Fruit fly (Drosophila melanogaster) whole organism, prepupa: ENCODE data around the gene Ubi-p63E.

Source experiments
- CG10631 ChIP-seq: fragments of 200-800 bp; sonication (Bioruptor generic); optimal IDR thresholded peaks from 2 replicates; lab custom pipeline; 2016; ENCODE audit warnings: missing biosample characterization, missing genetic modification characterization
- CG16779 ChIP-seq: fragments of 200-800 bp; sonication (Bioruptor generic); optimal IDR thresholded peaks from 3 replicates; lab custom pipeline; 2017; ENCODE audit warnings: missing biosample characterization, mild to moderate bottlenecking, missing genetic modification characterization
- CG3032 ChIP-seq: fragments of 200-800 bp; optimal IDR thresholded peaks from 2 replicates; lab custom pipeline; 2019; ENCODE audit warnings: missing biosample characterization, mild to moderate bottlenecking, missing genetic modification characterization, moderate library complexity
- CG6163 ChIP-seq: fragments of 200-800 bp; sonication (Bioruptor generic); IDR thresholded peaks from 3 replicates; pipeline ENCODE4 v1.3.6; 2022; ENCODE audit warnings: missing biosample characterization, missing genetic modification characterization
- CG6854 ChIP-seq: fragments of 200-800 bp; sonication (Bioruptor generic); optimal IDR thresholded peaks from 2 replicates; lab custom pipeline; 2017; ENCODE audit warnings: missing biosample characterization, mild to moderate bottlenecking, missing genetic modification characterization
- CG9139 ChIP-seq: fragments of 200-800 bp; sonication (Bioruptor generic); optimal IDR thresholded peaks from 3 replicates; lab custom pipeline; 2017; ENCODE audit warnings: missing biosample characterization, mild to moderate bottlenecking, missing genetic modification characterization
- Eip93F ChIP-seq: fragments of 200-800 bp; sonication (Bioruptor generic); optimal IDR thresholded peaks from 2 replicates; lab custom pipeline; 2016; ENCODE audit warnings: missing biosample characterization, mild to moderate bottlenecking, missing genetic modification characterization
- Ets96B ChIP-seq: fragments of 200-800 bp; optimal IDR thresholded peaks from 2 replicates; lab custom pipeline; 2019; ENCODE audit warnings: missing biosample characterization, mild to moderate bottlenecking, missing genetic modification characterization, moderate library complexity
- Gug ChIP-seq: fragments of 200-800 bp; sonication (Bioruptor generic); IDR thresholded peaks from 2 replicates; pipeline ENCODE4 v1.3.6; 2022; ENCODE audit warnings: missing biosample characterization, missing genetic modification characterization
- achi ChIP-seq: fragments of 200-800 bp; sonication (Bioruptor generic); optimal IDR thresholded peaks from 3 replicates; lab custom pipeline; 2016; ENCODE audit warnings: missing biosample characterization, missing genetic modification characterization
- acj6 ChIP-seq: fragments of 200-800 bp; sonication (Bioruptor generic); optimal IDR thresholded peaks from 3 replicates; lab custom pipeline; 2016; ENCODE audit warnings: missing biosample characterization, missing genetic modification characterization
- esn ChIP-seq: fragments of 200-800 bp; sonication (Bioruptor generic); optimal IDR thresholded peaks from 2 replicates; lab custom pipeline; 2016; ENCODE audit warnings: missing biosample characterization, mild to moderate bottlenecking, missing genetic modification characterization, moderate library complexity
- net ChIP-seq: fragments of 200-800 bp; sonication (Bioruptor generic); optimal IDR thresholded peaks from 3 replicates; lab custom pipeline; 2016; ENCODE audit warnings: missing biosample characterization, missing genetic modification characterization

DNA sequence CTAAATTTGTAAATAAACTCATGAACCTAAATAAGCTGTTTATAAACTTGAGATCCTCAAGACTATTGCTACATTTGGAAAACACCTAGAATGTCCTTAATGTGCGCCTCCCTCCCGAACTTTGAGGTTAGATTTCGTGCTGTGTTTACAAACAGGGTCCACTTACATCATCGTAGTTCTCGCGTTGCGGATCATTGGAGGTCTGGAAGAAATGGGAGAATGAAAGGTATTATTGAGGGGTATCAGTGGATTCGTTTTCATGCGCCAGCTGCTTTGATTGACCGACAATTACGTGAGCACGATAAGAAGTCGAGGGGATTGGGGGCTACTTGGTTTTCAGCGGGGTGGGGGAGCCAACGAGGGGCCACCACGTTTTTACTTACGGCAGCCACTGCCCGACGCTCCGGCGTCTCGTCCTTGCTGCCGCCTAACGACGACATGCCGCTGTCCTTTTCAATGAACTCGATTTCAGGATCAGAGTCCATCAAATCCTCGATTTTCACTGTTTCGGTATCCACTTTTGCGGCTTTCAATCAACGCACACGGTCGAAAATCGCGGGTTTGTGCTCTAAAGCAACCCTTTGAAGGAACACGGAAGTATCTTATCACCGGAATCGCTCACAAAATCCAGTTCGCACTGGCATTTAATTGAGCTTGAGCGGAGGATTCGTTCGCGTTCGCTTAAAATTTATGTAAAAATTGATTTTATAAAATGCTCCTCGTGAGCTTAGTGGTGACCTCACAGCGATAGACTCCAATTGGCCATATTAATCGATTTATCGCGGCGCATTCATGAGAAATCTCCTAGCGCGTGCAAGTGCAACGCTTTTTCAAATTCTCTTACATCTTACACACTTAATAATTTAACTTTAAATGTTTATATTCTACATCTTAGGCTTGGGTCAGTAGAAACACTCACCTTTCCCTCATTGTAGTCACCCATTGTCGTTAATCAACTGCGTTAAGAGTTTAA lies 6.1 kb upstream of the Ubi-p63E start:
- no peak for TF ChIP-seq achi (GFP tag; lab: Kevin White, UChicago)
- TF ChIP-seq CG16779 (tag; lab: Kevin White, UChicago): no peak
- TF ChIP-seq net (GFP tag; lab: Kevin White, UChicago): no peak
- TF ChIP-seq CG10631: no peak
- no peak for TF ChIP-seq Ets96B (tag; lab: Kevin White, UChicago)
- TF ChIP-seq Gug (GFP tag; lab: Robert Waterston, UW): no peak
- no peak for TF ChIP-seq CG9139 (GFP tag; lab: Kevin White, UChicago)
- no peak for TF ChIP-seq esn (GFP tag; lab: Kevin White, UChicago)
- no peak for TF ChIP-seq CG3032 (tag; lab: Kevin White, UChicago)
- no peak for TF ChIP-seq CG6163 (GFP tag; lab: Robert Waterston, UW)
- TF ChIP-seq CG6854 (GFP tag; lab: Kevin White, UChicago): no peak
- TF ChIP-seq Eip93F: no peak
- TF ChIP-seq acj6 (GFP tag; lab: Kevin White, UChicago): no peak
